Fruit fly (Drosophila melanogaster): ENCODE data around the gene CG9701.

The CG9701 gene

DNA sequence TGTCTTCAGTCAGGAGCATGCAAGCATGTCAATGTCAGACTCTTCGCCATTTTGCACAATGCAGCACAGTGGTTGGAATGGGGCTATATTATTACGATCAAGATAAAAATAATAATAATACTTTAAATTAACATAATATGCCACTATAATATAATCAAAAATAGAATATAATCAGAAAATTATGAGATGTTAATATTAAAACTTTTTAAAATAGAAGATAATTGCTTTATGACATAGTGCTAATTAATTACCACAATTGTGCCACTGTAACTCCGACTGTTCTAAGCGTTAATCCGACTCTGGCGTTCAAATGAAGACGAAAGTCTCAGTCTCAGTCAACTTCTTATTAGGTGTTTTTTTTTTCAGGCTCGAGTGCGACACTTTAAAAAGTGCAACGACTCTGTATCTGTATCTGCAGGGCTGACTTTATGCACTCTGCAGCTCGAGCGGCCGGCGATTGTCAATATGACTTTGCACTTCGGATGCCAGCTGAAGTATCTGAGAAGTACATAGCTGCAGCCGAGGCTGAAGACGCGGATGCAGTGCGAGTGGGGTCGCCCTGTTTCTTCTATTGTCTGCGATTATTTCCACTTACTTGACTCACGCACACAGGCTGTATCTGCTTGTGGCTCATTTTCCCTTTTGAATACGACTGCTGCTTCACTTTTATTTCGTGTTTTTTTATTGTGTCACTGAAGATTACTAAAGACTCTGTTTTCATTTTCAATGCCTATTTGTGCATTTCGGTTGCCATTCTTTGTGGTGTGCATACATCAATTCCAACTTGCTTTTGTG is 29.1 kb downstream of the CG9701 start:
- TF ChIP-seq kay (GFP tag; ENCODE audit: borderline replicate concordance) = no peak
- TF ChIP-seq bab1 (GFP tag; optimal IDR thresholded peaks at IDR 0.05) = no peak
- no peak for TF ChIP-seq CG7101 (tag; optimal IDR thresholded peaks at IDR 0.05)
- TF ChIP-seq CG7045 (GFP tag; optimal IDR thresholded peaks at IDR 0.05) = no peak
- TF ChIP-seq CG33017 (tag; optimal IDR thresholded peaks at IDR 0.05) = no peak
- no peak for TF ChIP-seq CG1620 (GFP tag; optimal IDR thresholded peaks at IDR 0.05)
- no peak for TF ChIP-seq cic (GFP tag; optimal IDR thresholded peaks at IDR 0.05)
- TF ChIP-seq toe (GFP tag; optimal IDR thresholded peaks at IDR 0.05) = no peak
- TF ChIP-seq tj (GFP tag; optimal IDR thresholded peaks at IDR 0.05) = no peak
- no peak for TF ChIP-seq cnc (optimal IDR thresholded peaks at IDR 0.05)
- TF ChIP-seq ovo (GFP tag; optimal IDR thresholded peaks at IDR 0.05) = no peak
- TF ChIP-seq Crg-1 (GFP tag; optimal IDR thresholded peaks at IDR 0.05) = no peak
- no peak for TF ChIP-seq CG14711 (tag; optimal IDR thresholded peaks at IDR 0.05)
- no peak for TF ChIP-seq Clk (GFP tag; optimal IDR thresholded peaks at IDR 0.05)
- no peak for TF ChIP-seq CG11617 (GFP tag; optimal IDR thresholded peaks at IDR 0.05)
- TF ChIP-seq Hr96 (GFP tag; optimal IDR thresholded peaks at IDR 0.05) = no peak
- no peak for TF ChIP-seq Mnt (GFP tag; optimal IDR thresholded peaks at IDR 0.05)
- no peak for TF ChIP-seq pad (GFP tag; optimal IDR thresholded peaks at IDR 0.05)
- TF ChIP-seq CG12768 (GFP tag; optimal IDR thresholded peaks at IDR 0.05) = no peak

DNA sequence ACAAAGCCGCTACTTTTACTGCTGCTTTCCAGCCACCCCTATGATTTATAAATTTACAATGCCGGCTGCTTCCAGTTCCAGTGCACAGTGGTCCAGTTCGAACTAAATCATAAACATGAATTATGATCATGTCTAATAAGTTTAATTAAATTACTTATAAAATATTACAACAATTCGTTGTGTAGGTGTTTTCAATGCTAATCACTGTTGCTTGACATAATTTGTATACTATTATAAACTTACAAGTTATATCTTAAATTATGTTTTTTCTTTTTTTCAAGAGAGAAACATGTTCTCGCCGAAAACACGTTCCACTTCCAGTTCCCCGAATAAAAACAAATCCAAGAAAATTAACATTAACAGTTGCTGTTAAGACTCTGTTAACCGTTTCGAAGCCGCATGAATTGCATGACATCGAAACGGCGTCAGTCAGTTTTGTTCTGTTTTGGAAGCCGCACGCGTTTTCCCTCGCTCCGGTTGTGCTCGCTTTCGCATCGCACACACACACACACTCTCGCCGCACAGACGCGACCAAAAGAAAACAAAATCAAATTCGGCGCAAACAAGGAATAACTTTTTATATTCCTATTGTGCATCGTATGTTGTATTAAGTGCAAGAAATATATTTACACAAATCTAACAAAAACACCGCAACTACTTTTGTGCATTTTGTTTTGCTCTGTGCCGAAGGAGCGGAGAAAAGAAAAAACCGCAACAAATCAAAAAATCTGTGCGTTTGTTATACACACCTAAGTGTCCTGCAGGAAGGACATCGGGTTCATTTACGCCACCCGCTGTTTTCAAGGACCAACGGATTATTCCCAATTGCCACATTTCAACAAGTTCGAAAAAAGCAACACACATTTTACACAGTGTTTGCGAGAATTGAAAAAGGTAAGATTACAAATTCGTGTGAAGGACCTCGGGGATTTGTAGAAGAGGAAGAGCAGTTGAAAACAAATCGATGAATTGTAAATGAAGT is 32.6 kb downstream of the CG9701 start, which contains the start of gene Nrt:
Gene Nrt (plus strand): TSS at position 426 of the 982 bp plus-strand sequence.
- TF ChIP-seq CG7101 (tag; optimal IDR thresholded peaks at IDR 0.05) = peak; percentile 53
- no peak for TF ChIP-seq toe (GFP tag; optimal IDR thresholded peaks at IDR 0.05)
- TF ChIP-seq CG1620 (GFP tag; optimal IDR thresholded peaks at IDR 0.05) = no peak
- peak; percentile 52 for TF ChIP-seq CG33017 (tag; optimal IDR thresholded peaks at IDR 0.05)
- TF ChIP-seq kay (GFP tag; ENCODE audit: borderline replicate concordance) = no peak
- peak; percentile 86 for TF ChIP-seq pad (GFP tag; optimal IDR thresholded peaks at IDR 0.05)
- peak; percentile 28 for TF ChIP-seq CG14711 (tag; optimal IDR thresholded peaks at IDR 0.05)
- peak; percentile 46 for TF ChIP-seq CG7045 (GFP tag; optimal IDR thresholded peaks at IDR 0.05)
- no peak for TF ChIP-seq cic (GFP tag; optimal IDR thresholded peaks at IDR 0.05)
- no peak for TF ChIP-seq Crg-1 (GFP tag; optimal IDR thresholded peaks at IDR 0.05)
- no peak for TF ChIP-seq Clk (GFP tag; optimal IDR thresholded peaks at IDR 0.05)
- TF ChIP-seq tj (GFP tag; optimal IDR thresholded peaks at IDR 0.05) = no peak
- TF ChIP-seq Mnt (GFP tag; optimal IDR thresholded peaks at IDR 0.05) = no peak
- no peak for TF ChIP-seq CG11617 (GFP tag; optimal IDR thresholded peaks at IDR 0.05)
- TF ChIP-seq CG5204 (GFP tag; optimal IDR thresholded peaks at IDR 0.05) = no peak
- no peak for TF ChIP-seq cnc (optimal IDR thresholded peaks at IDR 0.05)
- TF ChIP-seq bab1 (GFP tag; optimal IDR thresholded peaks at IDR 0.05) = peak; percentile 51
- TF ChIP-seq ovo (GFP tag; optimal IDR thresholded peaks at IDR 0.05) = peak; percentile 10
- TF ChIP-seq CG12768 (GFP tag; optimal IDR thresholded peaks at IDR 0.05) = peak; percentile 27
- no peak for TF ChIP-seq Hr96 (GFP tag; optimal IDR thresholded peaks at IDR 0.05)

DNA sequence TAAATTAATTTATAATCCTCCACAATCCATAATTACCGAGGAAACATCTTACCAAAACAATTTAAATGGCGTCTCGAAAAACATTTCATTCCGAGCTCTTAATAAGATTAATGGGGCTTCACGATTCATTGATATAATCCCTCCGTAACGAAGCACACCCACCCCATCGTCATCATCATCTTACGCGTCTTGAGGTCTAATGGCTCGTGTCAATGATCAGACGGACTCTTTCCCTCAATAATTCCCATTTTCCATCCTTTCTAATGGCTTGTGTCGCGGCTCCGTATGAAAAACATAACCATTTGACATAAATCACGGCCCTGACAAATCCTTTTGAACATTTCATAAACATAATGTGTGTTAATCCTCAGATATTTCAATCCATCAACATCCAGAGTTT is 33.6 kb downstream of the CG9701 start:
- no peak for TF ChIP-seq CG12768 (GFP tag; optimal IDR thresholded peaks at IDR 0.05)
- TF ChIP-seq cnc (optimal IDR thresholded peaks at IDR 0.05) = no peak
- no peak for TF ChIP-seq cic (GFP tag; optimal IDR thresholded peaks at IDR 0.05)
- no peak for TF ChIP-seq pad (GFP tag; optimal IDR thresholded peaks at IDR 0.05)
- no peak for TF ChIP-seq CG1620 (GFP tag; optimal IDR thresholded peaks at IDR 0.05)
- no peak for TF ChIP-seq Mnt (GFP tag; optimal IDR thresholded peaks at IDR 0.05)
- TF ChIP-seq CG11617 (GFP tag; optimal IDR thresholded peaks at IDR 0.05) = no peak
- no peak for TF ChIP-seq kay (GFP tag; ENCODE audit: borderline replicate concordance)
- TF ChIP-seq CG33017 (tag; optimal IDR thresholded peaks at IDR 0.05) = no peak
- no peak for TF ChIP-seq Hr96 (GFP tag; optimal IDR thresholded peaks at IDR 0.05)
- TF ChIP-seq tj (GFP tag; optimal IDR thresholded peaks at IDR 0.05) = no peak
- TF ChIP-seq CG7101 (tag; optimal IDR thresholded peaks at IDR 0.05) = no peak
- TF ChIP-seq bab1 (GFP tag; optimal IDR thresholded peaks at IDR 0.05) = no peak
- TF ChIP-seq toe (GFP tag; optimal IDR thresholded peaks at IDR 0.05) = no peak
- TF ChIP-seq Crg-1 (GFP tag; optimal IDR thresholded peaks at IDR 0.05) = no peak
- no peak for TF ChIP-seq ovo (GFP tag; optimal IDR thresholded peaks at IDR 0.05)

DNA sequence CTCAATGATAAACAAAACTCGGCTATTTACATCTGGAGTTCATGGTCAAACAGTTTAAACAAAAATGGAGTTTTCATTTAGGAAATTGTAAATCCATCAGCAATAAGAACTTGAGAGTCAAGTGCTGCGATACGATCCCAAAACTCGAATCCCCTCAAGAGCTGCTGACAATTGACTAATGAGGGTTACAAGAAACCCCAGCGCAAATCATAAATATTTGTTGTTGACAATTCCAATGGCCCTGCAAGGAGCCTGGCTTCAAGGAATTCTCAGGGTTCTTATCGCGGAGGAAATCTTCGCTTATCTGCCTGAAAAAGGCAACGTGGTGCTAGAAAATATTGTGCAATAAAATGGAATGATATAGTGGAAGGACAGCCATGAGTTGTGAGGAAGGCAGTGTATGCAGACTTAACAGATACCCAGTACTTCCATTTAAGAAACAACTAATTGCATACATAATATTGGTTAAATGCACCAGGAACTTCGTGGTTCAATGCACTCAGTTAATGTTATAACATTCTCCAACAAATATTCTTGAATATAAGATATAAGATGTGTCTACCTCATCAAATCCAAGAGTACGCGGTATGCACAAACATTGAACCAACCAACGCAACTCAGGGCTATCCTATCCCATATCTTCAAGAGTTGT is 34.8 kb downstream of the CG9701 start:
- TF ChIP-seq CG5204 (GFP tag; optimal IDR thresholded peaks at IDR 0.05) (no peak), Mnt (GFP tag; optimal IDR thresholded peaks at IDR 0.05) (no peak), ovo (GFP tag; optimal IDR thresholded peaks at IDR 0.05) (no peak), CG14711 (tag; optimal IDR thresholded peaks at IDR 0.05) (no peak), cic (GFP tag; optimal IDR thresholded peaks at IDR 0.05) (no peak), CG7045 (GFP tag; optimal IDR thresholded peaks at IDR 0.05) (no peak), Hr96 (GFP tag; optimal IDR thresholded peaks at IDR 0.05) (no peak), CG12768 (GFP tag; optimal IDR thresholded peaks at IDR 0.05) (no peak), kay (GFP tag; ENCODE audit: borderline replicate concordance) (no peak), pad (GFP tag; optimal IDR thresholded peaks at IDR 0.05) (no peak), Clk (GFP tag; optimal IDR thresholded peaks at IDR 0.05) (no peak), CG33017 (tag; optimal IDR thresholded peaks at IDR 0.05) (no peak), cnc (optimal IDR thresholded peaks at IDR 0.05) (no peak), toe (GFP tag; optimal IDR thresholded peaks at IDR 0.05) (no peak), CG1620 (GFP tag; optimal IDR thresholded peaks at IDR 0.05) (no peak), tj (GFP tag; optimal IDR thresholded peaks at IDR 0.05) (no peak)

All from whole organism, adult.